Worm (Caenorhabditis elegans) whole organism, young adult: ENCODE data around the gene F17C11.2.

Experiments
- B0019.2 ChIP-seq: fragments of 200-800 bp; sonication (Bioruptor generic); conservative IDR thresholded peaks from 2 replicates; pipeline ENCODE4 v1.3.6; 2022; ENCODE audit warnings: missing genetic modification reagents, missing genetic modification characterization, missing compliant biosample characterization
- B0261.1 ChIP-seq: sonication (generic microtip); optimal IDR thresholded peaks from 2 replicates; lab custom pipeline; 2016; ENCODE audit warnings: mild to moderate bottlenecking, missing genetic modification characterization, moderate library complexity, missing compliant biosample characterization
- C17E4.6 ChIP-seq: fragments of 200-800 bp; sonication (Bioruptor generic); IDR thresholded peaks from 2 replicates; pipeline ENCODE4 v1.3.6; 2022; ENCODE audit warnings: missing genetic modification reagents, missing genetic modification characterization, missing compliant biosample characterization
- D2030.7 ChIP-seq: fragments of 200-800 bp; sonication (Bioruptor generic); IDR thresholded peaks from 2 replicates; pipeline ENCODE4 v1.3.6; 2022; ENCODE audit warnings: missing genetic modification reagents, missing genetic modification characterization, missing compliant biosample characterization
- F37B4.10 ChIP-seq: fragments of 200-800 bp; sonication (Bioruptor generic); IDR thresholded peaks from 2 replicates; pipeline ENCODE4 v1.3.6; 2022; ENCODE audit warnings: missing genetic modification characterization, missing compliant biosample characterization
- F49E8.2 ChIP-seq: sonication (generic microtip); optimal IDR thresholded peaks from 3 replicates; lab custom pipeline; 2017; ENCODE audit warnings: missing genetic modification characterization, mild to moderate bottlenecking, missing compliant biosample characterization, antibody characterized with exemption, moderate library complexity; ENCODE audit not compliant: insufficient read depth
- F57C9.4 ChIP-seq: sonication (generic microtip); optimal IDR thresholded peaks from 2 replicates; lab custom pipeline; 2017; ENCODE audit warnings: mild to moderate bottlenecking, missing genetic modification characterization, missing compliant biosample characterization
- K12H6.12 ChIP-seq: fragments of 200-800 bp; sonication (Bioruptor generic); optimal IDR thresholded peaks from 2 replicates; lab custom pipeline; 2018; ENCODE audit warnings: mild to moderate bottlenecking, missing genetic modification characterization, missing compliant biosample characterization
- T07F8.4 ChIP-seq: sonication (generic microtip); optimal IDR thresholded peaks from 2 replicates; lab custom pipeline; 2016; ENCODE audit warnings: mild to moderate bottlenecking, missing genetic modification characterization, moderate library complexity, missing compliant biosample characterization
- Y53G8AR.9 ChIP-seq: fragments of 200-800 bp; sonication (Bioruptor generic); conservative IDR thresholded peaks from 2 replicates; pipeline ENCODE4 v1.3.6; 2022; ENCODE audit warnings: missing genetic modification reagents, missing genetic modification characterization, missing compliant biosample characterization
- Y67H2A.10 ChIP-seq: fragments of 200-800 bp; sonication (Bioruptor generic); conservative IDR thresholded peaks from 2 replicates; pipeline ENCODE4 v1.3.6; 2022; ENCODE audit warnings: missing genetic modification reagents, missing genetic modification characterization, missing compliant biosample characterization
- Y95B8A.8 ChIP-seq: fragments of 200-800 bp; sonication (Bioruptor generic); IDR thresholded peaks from 2 replicates; pipeline ENCODE4 v1.3.6; 2022; ENCODE audit warnings: missing genetic modification reagents, missing genetic modification characterization, missing compliant biosample characterization
- ama-1 ChIP-seq, 3 experiments: fragments of 150-350 bp in 1 of 3; sonication (generic microtip) in 2 of 3; optimal IDR thresholded peaks; 2 replicates each; lab custom pipeline; 2014 to 2018; ENCODE audit warnings: missing biosample characterization in 2 of 3, missing genetic modification characterization in 2 of 3, missing genetic modification reagents in 2 of 3
- athp-1 ChIP-seq: sonication (generic microtip); optimal IDR thresholded peaks from 2 replicates; lab custom pipeline; 2017; ENCODE audit warnings: mild to moderate bottlenecking, missing genetic modification characterization, missing compliant biosample characterization
- attf-3 ChIP-seq: fragments of 200-800 bp; sonication (Bioruptor generic); conservative IDR thresholded peaks from 2 replicates; pipeline ENCODE4 v1.3.6; 2022; ENCODE audit warnings: missing genetic modification reagents, missing genetic modification characterization, missing compliant biosample characterization
- bed-1 ChIP-seq: fragments of 200-800 bp; sonication (Bioruptor generic); IDR thresholded peaks from 2 replicates; pipeline ENCODE4 v1.3.6; 2022; ENCODE audit warnings: missing genetic modification reagents, missing genetic modification characterization, missing compliant biosample characterization
- bed-2 ChIP-seq: fragments of 200-800 bp; sonication (Bioruptor generic); IDR thresholded peaks from 2 replicates; pipeline ENCODE4 v1.3.6; 2022; ENCODE audit warnings: missing genetic modification reagents, missing genetic modification characterization, missing compliant biosample characterization
- ccch-3 ChIP-seq: fragments of 200-800 bp; sonication (Bioruptor generic); optimal IDR thresholded peaks from 2 replicates; lab custom pipeline; 2018; ENCODE audit warnings: mild to moderate bottlenecking, missing genetic modification characterization, missing compliant biosample characterization
- ceh-79 ChIP-seq: sonication (generic microtip); optimal IDR thresholded peaks from 2 replicates; lab custom pipeline; 2017; ENCODE audit warnings: mild to moderate bottlenecking, missing genetic modification characterization, missing compliant biosample characterization
- die-1 ChIP-seq: sonication (generic microtip); optimal IDR thresholded peaks from 2 replicates; lab custom pipeline; 2016; ENCODE audit warnings: missing genotype, mild to moderate bottlenecking, missing genetic modification characterization, missing compliant biosample characterization
- egl-18 ChIP-seq: fragments of 200-800 bp; sonication (Bioruptor generic); IDR thresholded peaks from 2 replicates; pipeline ENCODE4 v1.3.6; 2022; ENCODE audit warnings: missing genetic modification reagents, missing genetic modification characterization, missing compliant biosample characterization
- egrh-3 ChIP-seq: fragments of 200-800 bp; sonication (Bioruptor generic); IDR thresholded peaks from 2 replicates; pipeline ENCODE4 v1.3.6; 2022; ENCODE audit warnings: missing genetic modification reagents, missing genetic modification characterization, missing compliant biosample characterization
- hrde-1 ChIP-seq: sonication (generic microtip); optimal IDR thresholded peaks from 2 replicates; lab custom pipeline; 2016; ENCODE audit warnings: missing genetic modification characterization, mild to moderate bottlenecking, missing compliant biosample characterization, moderate library complexity, missing genotype, missing genetic modification reagents, borderline replicate concordance
- lin-40 ChIP-seq: sonication (generic microtip); optimal IDR thresholded peaks from 2 replicates; lab custom pipeline; 2016; ENCODE audit warnings: missing genetic modification characterization, mild to moderate bottlenecking, missing compliant biosample characterization, missing genotype, missing genetic modification reagents
- lsy-27 ChIP-seq: sonication (generic microtip); optimal IDR thresholded peaks from 2 replicates; lab custom pipeline; 2017; ENCODE audit warnings: missing genetic modification characterization, mild to moderate bottlenecking, missing compliant biosample characterization, antibody characterized with exemption, missing genotype, borderline replicate concordance; ENCODE audit not compliant: insufficient read depth
- madf-10 ChIP-seq: sonication (generic microtip); optimal IDR thresholded peaks from 2 replicates; lab custom pipeline; 2016; ENCODE audit warnings: mild to moderate bottlenecking, missing genetic modification characterization, missing compliant biosample characterization
- madf-3 ChIP-seq: fragments of 200-800 bp; sonication (Bioruptor generic); IDR thresholded peaks from 2 replicates; pipeline ENCODE4 v1.3.6; 2022; ENCODE audit warnings: missing genetic modification reagents, missing genetic modification characterization, missing compliant biosample characterization
- madf-8 ChIP-seq: fragments of 200-800 bp; sonication (Bioruptor generic); conservative IDR thresholded peaks from 2 replicates; pipeline ENCODE4 v1.3.6; 2022; ENCODE audit warnings: missing genetic modification reagents, missing genetic modification characterization, missing compliant biosample characterization
- mcd-1 ChIP-seq: fragments of 200-800 bp; sonication (Bioruptor generic); IDR thresholded peaks from 2 replicates; pipeline ENCODE4 v1.3.6; 2022; ENCODE audit warnings: missing genetic modification reagents, missing genetic modification characterization, missing compliant biosample characterization
- mes-4 ChIP-seq: sonication (generic microtip); optimal IDR thresholded peaks from 2 replicates; lab custom pipeline; 2016; ENCODE audit warnings: missing genotype, missing genetic modification characterization, missing compliant biosample characterization
- mxl-1 ChIP-seq: sonication (generic microtip); optimal IDR thresholded peaks from 2 replicates; lab custom pipeline; 2016; ENCODE audit warnings: missing genetic modification characterization, missing compliant biosample characterization
- nfya-1 ChIP-seq: sonication (generic microtip); optimal IDR thresholded peaks from 2 replicates; lab custom pipeline; 2017; ENCODE audit warnings: antibody characterized with exemption, missing compliant biosample characterization, missing genetic modification characterization, borderline replicate concordance; ENCODE audit not compliant: insufficient read depth
- nhr-80 ChIP-seq: sonication (generic microtip); optimal IDR thresholded peaks from 2 replicates; lab custom pipeline; 2016; ENCODE audit warnings: missing genetic modification characterization, missing compliant biosample characterization
- nhr-90 ChIP-seq: sonication (generic microtip); optimal IDR thresholded peaks from 2 replicates; lab custom pipeline; 2016; ENCODE audit warnings: missing genotype, mild to moderate bottlenecking, missing genetic modification characterization, missing compliant biosample characterization
- pbrm-1 ChIP-seq: fragments of 200-800 bp; sonication (Bioruptor generic); IDR thresholded peaks from 2 replicates; pipeline ENCODE4 v1.3.6; 2022; ENCODE audit warnings: missing genetic modification reagents, missing genetic modification characterization, missing compliant biosample characterization
- pha-4 ChIP-seq: fragments of 150-350 bp; sonication (generic microtip); optimal IDR thresholded peaks from 2 replicates; lab custom pipeline; 2014; ENCODE audit warnings: missing biosample characterization, missing genetic modification reagents, missing genetic modification characterization
- sdz-38 ChIP-seq: sonication (generic microtip); optimal IDR thresholded peaks from 2 replicates; lab custom pipeline; 2016; ENCODE audit warnings: missing genotype, missing genetic modification characterization, missing compliant biosample characterization
- sea-2 ChIP-seq: fragments of 200-800 bp; sonication (Bioruptor generic); IDR thresholded peaks from 2 replicates; pipeline ENCODE4 v1.3.6; 2022; ENCODE audit warnings: missing genetic modification characterization, missing compliant biosample characterization
- snpc-3.4 ChIP-seq: sonication (generic microtip); optimal IDR thresholded peaks from 2 replicates; lab custom pipeline; 2017; ENCODE audit warnings: missing genetic modification characterization, mild to moderate bottlenecking, missing compliant biosample characterization, antibody characterized with exemption, moderate library complexity, missing genotype, missing genetic modification reagents
- tbp1 ChIP-seq: fragments of 200-800 bp; sonication (Bioruptor generic); optimal IDR thresholded peaks from 2 replicates; lab custom pipeline; 2018; ENCODE audit warnings: mild to moderate bottlenecking, missing genetic modification characterization, missing compliant biosample characterization
- tlf-1 ChIP-seq: fragments of 200-800 bp; sonication (Bioruptor generic); optimal IDR thresholded peaks from 2 replicates; lab custom pipeline; 2018; ENCODE audit warnings: mild to moderate bottlenecking, missing genetic modification characterization, missing compliant biosample characterization
- unc-130 ChIP-seq: sonication (generic microtip); optimal IDR thresholded peaks from 2 replicates; lab custom pipeline; 2016; ENCODE audit warnings: missing genetic modification reagents, missing genetic modification characterization, missing compliant biosample characterization
- unc-62 ChIP-seq: fragments of 150-350 bp; optimal IDR thresholded peaks from 2 replicates; lab custom pipeline; 2014; ENCODE audit warnings: missing biosample characterization, missing genetic modification reagents, missing genetic modification characterization
- xnd-1 ChIP-seq: sonication (generic microtip); optimal IDR thresholded peaks from 2 replicates; lab custom pipeline; 2016; ENCODE audit warnings: missing genotype, missing genetic modification reagents, missing genetic modification characterization, missing compliant biosample characterization
- zfh-2 ChIP-seq: fragments of 200-800 bp; sonication (Bioruptor generic); conservative IDR thresholded peaks from 2 replicates; pipeline ENCODE4 v1.3.6; 2022; ENCODE audit warnings: missing genetic modification reagents, missing genetic modification characterization, missing compliant biosample characterization
- zim-3 ChIP-seq: sonication (generic microtip); optimal IDR thresholded peaks from 2 replicates; lab custom pipeline; 2017; ENCODE audit warnings: mild to moderate bottlenecking, missing genetic modification characterization, moderate library complexity, missing compliant biosample characterization
- ztf-25 ChIP-seq: fragments of 200-800 bp; sonication (Bioruptor generic); IDR thresholded peaks from 2 replicates; pipeline ENCODE4 v1.3.6; 2022; ENCODE audit warnings: missing genetic modification reagents, missing genetic modification characterization, missing compliant biosample characterization
- ztf-26 ChIP-seq: sonication (generic microtip); optimal IDR thresholded peaks from 2 replicates; lab custom pipeline; 2017; ENCODE audit warnings: missing genetic modification characterization, missing compliant biosample characterization

The F17C11.2 gene

DNA sequence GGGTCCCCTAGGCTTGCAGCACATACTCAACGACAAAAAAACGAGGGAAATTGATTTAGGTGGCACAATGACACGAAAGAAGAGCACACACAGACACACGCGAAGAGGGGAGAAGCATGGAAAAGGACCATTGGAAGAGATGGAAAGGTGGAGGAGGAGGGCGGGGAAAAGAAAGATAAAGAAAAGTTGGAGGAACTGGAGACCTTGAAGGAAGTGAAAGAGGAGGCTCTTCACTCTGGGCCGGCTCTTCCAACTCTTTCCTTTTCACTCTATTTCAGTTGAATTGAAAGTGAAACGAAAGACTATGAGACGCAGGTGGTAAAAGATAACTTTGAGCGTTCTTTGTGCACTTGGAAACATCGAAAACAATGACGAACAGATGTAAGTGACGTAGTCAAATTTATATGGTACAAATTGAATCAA lies 13.4 kb downstream of the F17C11.2 start (continued):
- TF ChIP-seq pbrm-1 (GFP tag; lab: Robert Waterston, UW) = peak; percentile 52; the same call in 1 of the 2 replicates
- no peak for TF ChIP-seq F57C9.4 (tag; lab: Kevin White, UChicago)
- no peak for TF ChIP-seq ztf-26 (tag; lab: Kevin White, UChicago)
- no peak for TF ChIP-seq nfya-1 (tag; lab: Kevin White, UChicago)
- no peak for TF ChIP-seq madf-3 (GFP tag; lab: Robert Waterston, UW)
- no peak for TF ChIP-seq ztf-25 (GFP tag; lab: Robert Waterston, UW)
- TF ChIP-seq mcd-1 (GFP tag; lab: Robert Waterston, UW) = peak; percentile 29; the same call in 1 of the 2 replicates
- TF ChIP-seq unc-62 (GFP tag; lab: Kevin White, UChicago) = no peak
- TF ChIP-seq die-1 = no peak
- peak; percentile 10 for TF ChIP-seq tbp1 (GFP tag; lab: Kevin White, UChicago)
- no peak for TF ChIP-seq mxl-1 (tag; lab: Kevin White, UChicago)
- TF ChIP-seq T07F8.4 (tag; lab: Kevin White, UChicago) = no peak
- TF ChIP-seq F49E8.2 (tag; lab: Kevin White, UChicago) = no peak
- TF ChIP-seq F37B4.10 (GFP tag; lab: Robert Waterston, UW) = no peak
- no peak for TF ChIP-seq lsy-27
- TF ChIP-seq nhr-80 = peak; percentile 7
- TF ChIP-seq pha-4 = no peak
- TF ChIP-seq bed-2 (GFP tag; lab: Robert Waterston, UW) = no peak
- TF ChIP-seq nhr-90 (tag; lab: Kevin White, UChicago) = no peak
- no peak for TF ChIP-seq athp-1 (tag; lab: Kevin White, UChicago)
- no peak for TF ChIP-seq egrh-3
- no peak for TF ChIP-seq bed-1 (GFP tag; lab: Robert Waterston, UW)
- TF ChIP-seq zim-3 = no peak
- TF ChIP-seq K12H6.12 (tag; lab: Kevin White, UChicago) = peak; percentile 67
- TF ChIP-seq mes-4 = no peak
- TF ChIP-seq B0261.1 = no peak
- no peak for TF ChIP-seq sea-2 (GFP tag; lab: Robert Waterston, UW)
- no peak for TF ChIP-seq Y53G8AR.9 (GFP tag; lab: Robert Waterston, UW)
- no peak for TF ChIP-seq attf-3
- peak; percentile 86 for TF ChIP-seq zfh-2 (GFP tag; lab: Robert Waterston, UW)
- TF ChIP-seq, all 124 proteins: peak for 27

DNA sequence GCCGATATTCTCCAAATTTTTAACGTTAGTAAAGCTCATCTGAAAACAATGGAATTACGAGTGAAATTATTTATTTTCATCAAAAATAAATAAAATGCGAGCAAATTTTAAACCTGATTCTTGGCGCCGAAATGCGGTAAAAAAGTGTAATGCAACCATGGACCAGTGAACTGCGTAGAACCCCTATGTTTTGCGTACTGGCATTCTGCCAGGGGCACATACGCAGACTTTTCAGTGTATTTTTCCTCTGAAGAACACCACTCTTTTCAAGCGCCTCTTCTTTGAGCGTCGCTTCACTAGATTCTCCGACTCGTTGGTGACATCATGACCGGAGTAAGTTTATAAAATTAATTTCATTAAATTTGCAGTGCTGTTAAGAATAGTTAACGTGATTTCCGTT lies 17.5 kb downstream of the F17C11.2 start, which contains the start of the genes ctf-4 and eef-1G:
ctf-4 (minus strand) TSS at position 39 of the 400 bp plus-strand sequence.
eef-1G (plus strand) TSS at position 219 of the 400 bp plus-strand sequence.
- TF ChIP-seq lin-40 (tag; lab: Kevin White, UChicago) (peak; percentile 94), Y67H2A.10 (GFP tag; lab: Robert Waterston, UW) (0 out of 2 replicates have a peak, but pooled peaks have one; percentile 32), ama-1 (optimal IDR thresholded peaks at IDR 0.05; lab: Kevin White, UChicago) (no peak), ama-1 (GFP tag; optimal IDR thresholded peaks at IDR 0.05; lab: Kevin White, UChicago) (no peak), hrde-1 (tag; lab: Kevin White, UChicago) (no peak), snpc-3.4 (tag; lab: Kevin White, UChicago) (peak; percentile 93), lsy-27 (no peak), tlf-1 (GFP tag; lab: Kevin White, UChicago) (peak; percentile 93), B0019.2 (peak; percentile 57), nhr-90 (tag; lab: Kevin White, UChicago) (peak; percentile 52), ceh-79 (tag; lab: Kevin White, UChicago) (no peak), Y95B8A.8 (GFP tag; lab: Robert Waterston, UW) (peak; percentile 83; the same call in 1 of the 2 replicates), madf-10 (tag; lab: Kevin White, UChicago) (peak; percentile 69), unc-130 (peak; percentile 77), egl-18 (GFP tag; lab: Robert Waterston, UW) (0 out of 2 replicates have a peak, but pooled peaks have one; percentile 52), sdz-38 (tag; lab: Kevin White, UChicago) (no peak), D2030.7 (GFP tag; lab: Robert Waterston, UW) (peak; percentile 82), xnd-1 (tag; lab: Kevin White, UChicago) (peak; percentile 8), ccch-3 (GFP tag; lab: Kevin White, UChicago) (no peak), madf-8 (GFP tag; lab: Robert Waterston, UW) (peak; percentile 64), C17E4.6 (GFP tag; lab: Robert Waterston, UW) (peak; percentile 54; the same call in 1 of the 2 replicates)
